Fruit fly (Drosophila melanogaster) whole organism, pupa: ENCODE data around the gene SMC1.
A peak's percentile ranks its signal among the peaks of the same experiment; 100 is the strongest.

Experiments used
- CG10348 ChIP-seq: fragments of 200-800 bp; sonication (Bioruptor generic); IDR thresholded peaks from 2 replicates; pipeline ENCODE4 v1.3.6; 2022; ENCODE audit warnings: missing biosample characterization, missing genetic modification characterization
- CG12605 ChIP-seq: fragments of 200-800 bp; sonication (Bioruptor generic); IDR thresholded peaks from 2 replicates; pipeline ENCODE4 v1.3.6; 2022; ENCODE audit warnings: missing biosample characterization, missing genetic modification characterization
- CG13204 ChIP-seq: fragments of 200-800 bp; sonication (Bioruptor generic); optimal IDR thresholded peaks from 2 replicates; lab custom pipeline; 2018; ENCODE audit warnings: missing biosample characterization, mild to moderate bottlenecking, missing genetic modification characterization, moderate library complexity
- CG14655 ChIP-seq: fragments of 200-800 bp; sonication (Bioruptor generic); optimal IDR thresholded peaks from 3 replicates; lab custom pipeline; 2017; ENCODE audit warnings: mild to moderate bottlenecking, missing biosample characterization, missing genetic modification reagents, missing genetic modification characterization
- CG15710 ChIP-seq: fragments of 200-800 bp; sonication (Bioruptor generic); optimal IDR thresholded peaks from 2 replicates; lab custom pipeline; 2018; ENCODE audit warnings: missing biosample characterization, mild to moderate bottlenecking, missing genetic modification characterization, moderate library complexity
- CG17806 ChIP-seq: fragments of 200-800 bp; sonication (Bioruptor generic); optimal IDR thresholded peaks from 2 replicates; lab custom pipeline; 2018; ENCODE audit warnings: missing biosample characterization, mild to moderate bottlenecking, missing genetic modification characterization, moderate library complexity
- CG32121 ChIP-seq: fragments of 200-800 bp; sonication (Bioruptor generic); IDR thresholded peaks from 2 replicates; pipeline ENCODE4 v1.3.6; 2022; ENCODE audit warnings: missing biosample characterization, missing genetic modification characterization
- CG34367 ChIP-seq: fragments of 200-800 bp; sonication (Bioruptor generic); optimal IDR thresholded peaks from 2 replicates; lab custom pipeline; 2018; ENCODE audit warnings: missing biosample characterization, mild to moderate bottlenecking, missing genetic modification characterization
- CG4496 ChIP-seq: fragments of 200-800 bp; sonication (Bioruptor generic); IDR thresholded peaks from 3 replicates; pipeline ENCODE4 v1.3.6; 2022; ENCODE audit warnings: missing biosample characterization, missing genetic modification characterization
- CG8159 ChIP-seq: fragments of 200-800 bp; sonication (Bioruptor generic); optimal IDR thresholded peaks from 3 replicates; lab custom pipeline; 2018; ENCODE audit warnings: missing biosample characterization, mild to moderate bottlenecking, missing genetic modification characterization, moderate library complexity
- CG8301 ChIP-seq: fragments of 200-800 bp; sonication (Bioruptor generic); optimal IDR thresholded peaks from 2 replicates; lab custom pipeline; 2018; ENCODE audit warnings: missing biosample characterization, mild to moderate bottlenecking, missing genetic modification characterization
- CG9948 ChIP-seq: fragments of 200-800 bp; sonication (Bioruptor generic); optimal IDR thresholded peaks from 2 replicates; lab custom pipeline; 2018; ENCODE audit warnings: missing biosample characterization, mild to moderate bottlenecking, missing genetic modification characterization, moderate library complexity
- D1 ChIP-seq: fragments of 200-800 bp; sonication (Bioruptor generic); optimal IDR thresholded peaks from 2 replicates; lab custom pipeline; 2018; ENCODE audit warnings: missing biosample characterization, mild to moderate bottlenecking, missing genetic modification characterization, moderate library complexity
- EcR ChIP-seq: fragments of 200-800 bp; sonication (Bioruptor generic); optimal IDR thresholded peaks from 3 replicates; lab custom pipeline; 2019; ENCODE audit warnings: missing biosample characterization, missing genetic modification characterization, mild to moderate bottlenecking, moderate library complexity, missing genetic modification reagents
- Ets98B ChIP-seq: fragments of 200-800 bp; sonication (Bioruptor generic); IDR thresholded peaks from 2 replicates; pipeline ENCODE4 v1.3.6; 2022; ENCODE audit warnings: missing biosample characterization, missing genetic modification characterization
- Pif1A ChIP-seq: fragments of 200-800 bp; sonication (Bioruptor generic); optimal IDR thresholded peaks from 3 replicates; lab custom pipeline; 2016; ENCODE audit warnings: missing biosample characterization, missing genetic modification characterization
- Pif1B ChIP-seq: fragments of 200-800 bp; sonication (Bioruptor generic); optimal IDR thresholded peaks from 3 replicates; lab custom pipeline; 2016; ENCODE audit warnings: missing biosample characterization, missing genetic modification characterization
- Snoo ChIP-seq: fragments of 200-800 bp; sonication (Bioruptor generic); optimal IDR thresholded peaks from 3 replicates; lab custom pipeline; 2017; ENCODE audit warnings: missing biosample characterization, mild to moderate bottlenecking, missing genetic modification characterization, inconsistent platforms
- fd96Ca ChIP-seq: fragments of 200-800 bp; sonication (Bioruptor generic); IDR thresholded peaks from 3 replicates; pipeline ENCODE4 v1.3.6; 2022; ENCODE audit warnings: missing biosample characterization, missing genetic modification characterization
- gl ChIP-seq: fragments of 200-800 bp; sonication (Bioruptor generic); optimal IDR thresholded peaks from 2 replicates; lab custom pipeline; 2018; ENCODE audit warnings: missing biosample characterization, mild to moderate bottlenecking, missing genetic modification characterization
- rn ChIP-seq: fragments of 200-800 bp; sonication (Bioruptor generic); IDR thresholded peaks from 2 replicates; pipeline ENCODE4 v1.3.6; 2022; ENCODE audit warnings: missing biosample characterization, missing genetic modification characterization

The SMC1 gene

dm6 chr3R:24103708-24104107 lies 45.6 kb downstream of the SMC1 start:
- no peak for TF ChIP-seq CG8159 (tag; lab: Kevin White, UChicago)
- TF ChIP-seq CG34367 (tag; lab: Kevin White, UChicago), result no peak
- TF ChIP-seq gl (tag; lab: Kevin White, UChicago), result no peak
- TF ChIP-seq CG8301 (tag; lab: Kevin White, UChicago), result no peak
- TF ChIP-seq Pif1B (GFP tag; lab: Kevin White, UChicago), result no peak
- no peak for TF ChIP-seq CG15710
- no peak for TF ChIP-seq D1
- no peak for TF ChIP-seq EcR (GFP tag; lab: Kevin White, UChicago)
- no peak for TF ChIP-seq Ets98B (GFP tag; lab: Robert Waterston, UW)
- no peak for TF ChIP-seq CG17806
- TF ChIP-seq fd96Ca (GFP tag; lab: Robert Waterston, UW), result no peak
- no peak for TF ChIP-seq CG32121 (GFP tag; lab: Robert Waterston, UW)
- no peak for TF ChIP-seq CG13204 (GFP tag; lab: Kevin White, UChicago)
- TF ChIP-seq Pif1A (GFP tag; lab: Kevin White, UChicago), result no peak
- no peak for TF ChIP-seq CG9948 (tag; lab: Kevin White, UChicago)

dm6 chr3R:24104471-24105311 lies 46.6 kb downstream of the SMC1 start:
- TF ChIP-seq Snoo (tag; lab: Kevin White, UChicago), result no peak
- TF ChIP-seq CG8301 (tag; lab: Kevin White, UChicago), result peak; percentile 3

- TF ChIP-seq CG8159 (tag; lab: Kevin White, UChicago) (peak; percentile 12), CG8301 (tag; lab: Kevin White, UChicago) (no peak), Pif1B (GFP tag; lab: Kevin White, UChicago) (no peak), CG32121 (GFP tag; lab: Robert Waterston, UW) (no peak), CG14655 (no peak), gl (tag; lab: Kevin White, UChicago) (no peak), CG10348 (GFP tag; lab: Robert Waterston, UW) (no peak), CG34367 (tag; lab: Kevin White, UChicago) (peak; percentile 10), D1 (peak; percentile 75), Snoo (tag; lab: Kevin White, UChicago) (peak; percentile 22), fd96Ca (GFP tag; lab: Robert Waterston, UW) (no peak), EcR (GFP tag; lab: Kevin White, UChicago) (peak; percentile 15), CG15710 (no peak), Ets98B (GFP tag; lab: Robert Waterston, UW) (no peak), rn (GFP tag; lab: Robert Waterston, UW) (no peak), CG12605 (GFP tag; lab: Robert Waterston, UW) (no peak), CG4496 (GFP tag; lab: Robert Waterston, UW) (no peak), CG9948 (tag; lab: Kevin White, UChicago) (no peak), Pif1A (GFP tag; lab: Kevin White, UChicago) (no peak), CG13204 (GFP tag; lab: Kevin White, UChicago) (no peak), CG17806 (no peak)
Measured at dm6 chr3R:24105312-24105902, 47.3 kb downstream of the SMC1 start, which contains the start of gene Syx1A. Gene Syx1A (minus strand): TSS chr3R:24105763.

dm6 chr3R:24106059-24106631 lies 48.1 kb downstream of the SMC1 start:
- TF ChIP-seq CG17806 (peak; percentile 41), CG34367 (tag; lab: Kevin White, UChicago) (peak; percentile 5), CG8301 (tag; lab: Kevin White, UChicago) (peak; percentile 46), CG10348 (GFP tag; lab: Robert Waterston, UW) (no peak), Pif1A (GFP tag; lab: Kevin White, UChicago) (peak; percentile 79), CG8159 (tag; lab: Kevin White, UChicago) (peak; percentile 10), CG14655 (peak; percentile 17), CG13204 (GFP tag; lab: Kevin White, UChicago) (no peak), Pif1B (GFP tag; lab: Kevin White, UChicago) (peak; percentile 82), Ets98B (GFP tag; lab: Robert Waterston, UW) (no peak), EcR (GFP tag; lab: Kevin White, UChicago) (peak; percentile 94), Snoo (tag; lab: Kevin White, UChicago) (peak; percentile 47), CG15710 (peak; percentile 1)

dm6 chr3R:24106879-24107441 lies 48.9 kb downstream of the SMC1 start, which contains the start of gene CG10694:
Gene CG10694 (plus strand): TSS chr3R:24107391.
- TF ChIP-seq gl (tag; lab: Kevin White, UChicago) (no peak), D1 (no peak), CG34367 (tag; lab: Kevin White, UChicago) (no peak), CG13204 (GFP tag; lab: Kevin White, UChicago) (no peak), Ets98B (GFP tag; lab: Robert Waterston, UW) (no peak), CG8301 (tag; lab: Kevin White, UChicago) (no peak), Snoo (tag; lab: Kevin White, UChicago) (no peak), CG8159 (tag; lab: Kevin White, UChicago) (no peak), fd96Ca (GFP tag; lab: Robert Waterston, UW) (no peak)
